Worm (Caenorhabditis elegans): ENCODE data around the gene ZC395.5.
A peak's percentile ranks its signal among the peaks of the same experiment; 100 is the strongest.

- TF ChIP-seq ztf-4 (tag; optimal IDR thresholded peaks at IDR 0.05), result no peak
- TF ChIP-seq ama-1 (optimal IDR thresholded peaks at IDR 0.05), result peak; percentile 54
- no peak for TF ChIP-seq dmd-4 (tag; optimal IDR thresholded peaks at IDR 0.05)
- TF ChIP-seq ztf-11 (tag; optimal IDR thresholded peaks at IDR 0.05), result no peak
- TF ChIP-seq lin-39 (tag; optimal IDR thresholded peaks at IDR 0.05), result no peak
- TF ChIP-seq snpc-4 (tag; optimal IDR thresholded peaks at IDR 0.05), result no peak
- no peak for TF ChIP-seq unc-62 (GFP tag; optimal IDR thresholded peaks at IDR 0.05)
- peak; percentile 66 for TF ChIP-seq F13H6.1 (tag; optimal IDR thresholded peaks at IDR 0.05)
- TF ChIP-seq nhr-12 (tag; optimal IDR thresholded peaks at IDR 0.05), result no peak
Measured at ce11 chrIII:5308278-5308677, 40.6 kb downstream of the ZC395.5 start, which contains the start of gene mog-3.
